Fruit fly (Drosophila melanogaster) S2 (cell line): Measurements from ENCODE around the gene CecC.

Source experiments
- CG8478 ChIP-seq: fragments of >200 bp; optimal IDR thresholded peaks from 2 replicates; lab custom pipeline; 2018
- CTCF ChIP-seq, 2 experiments: fragments of >200 bp; optimal IDR thresholded peaks; 2 replicates each; lab custom pipeline; 2018

dm6 chr3R:30243262-30243815 lies 27.1 kb downstream of the CecC start, which contains the start of gene CG9737:
- TF ChIP-seq CTCF (optimal IDR thresholded peaks at IDR 0.05; lab: Kevin White, UChicago), result no peak
- TF ChIP-seq CG8478, result no peak
